Worm (Caenorhabditis elegans) whole organism, L4/young adult: ENCODE results near the gene F15E6.6.

Source experiments
- W03F9.2 ChIP-seq: fragments of 150-350 bp; optimal IDR thresholded peaks from 2 replicates; lab custom pipeline; 2014; ENCODE audit warnings: missing biosample characterization, missing genetic modification characterization
- dao-5 ChIP-seq: sonication (generic microtip); optimal IDR thresholded peaks from 2 replicates; lab custom pipeline; 2016; ENCODE audit warnings: missing genotype, missing genetic modification characterization, moderate library complexity, missing compliant biosample characterization
- him-1 ChIP-seq: sonication (generic microtip); optimal IDR thresholded peaks from 2 replicates; lab custom pipeline; 2016; ENCODE audit warnings: missing genotype, missing genetic modification reagents, missing genetic modification characterization, missing compliant biosample characterization

DNA sequence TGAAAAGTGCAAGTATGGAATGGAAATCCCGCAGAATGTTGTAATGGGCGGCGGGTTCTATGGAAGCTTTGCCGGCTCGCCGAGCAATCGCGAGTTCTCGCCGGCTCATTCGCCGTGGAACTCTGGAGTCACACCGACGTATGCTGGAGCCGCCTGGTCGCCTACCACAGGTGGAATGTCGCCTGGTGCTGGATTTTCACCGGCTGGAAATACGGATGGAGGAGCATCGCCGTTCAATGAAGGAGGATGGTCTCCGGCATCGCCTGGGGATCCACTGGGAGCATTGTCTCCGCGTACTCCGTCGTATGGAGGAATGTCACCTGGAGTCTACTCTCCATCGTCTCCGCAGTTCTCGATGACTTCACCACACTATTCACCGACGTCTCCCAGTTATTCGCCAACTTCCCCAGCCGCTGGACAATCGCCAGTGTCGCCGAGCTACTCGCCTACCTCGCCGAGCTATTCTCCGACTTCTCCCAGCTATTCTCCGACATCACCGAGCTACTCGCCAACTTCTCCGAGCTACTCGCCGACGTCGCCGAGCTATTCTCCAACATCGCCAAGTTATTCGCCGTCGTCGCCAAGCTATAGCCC is 28.8 kb downstream of the F15E6.6 start:
- TF ChIP-seq him-1 (tag; lab: Kevin White, UChicago) (no peak), dao-5 (tag; lab: Kevin White, UChicago) (no peak), W03F9.2 (tag; lab: Kevin White, UChicago) (no peak)
